Worm (Caenorhabditis elegans) whole organism, L1 larva: ENCODE results near the gene K08H10.10.

Source experiments
- ama-1 ChIP-seq: fragments of 150-350 bp; optimal IDR thresholded peaks from 2 replicates; lab custom pipeline; 2014
- efl-3 ChIP-seq: fragments of 200-800 bp; sonication (Bioruptor generic); optimal IDR thresholded peaks from 2 replicates; lab custom pipeline; 2018; ENCODE audit warnings: mild to moderate bottlenecking, missing genetic modification characterization, missing compliant biosample characterization
- egl-13 ChIP-seq: sonication (generic microtip); optimal IDR thresholded peaks from 2 replicates; lab custom pipeline; 2016; ENCODE audit warnings: missing genotype, missing genetic modification reagents, missing genetic modification characterization, missing compliant biosample characterization
- fos-1 ChIP-seq: fragments of 150-350 bp; optimal IDR thresholded peaks from 2 replicates; lab custom pipeline; 2014; ENCODE audit warnings: missing biosample characterization, missing genetic modification characterization
- isw-1 ChIP-seq: fragments of 200-800 bp; sonication (Bioruptor generic); IDR thresholded peaks from 2 replicates; pipeline ENCODE4 v1.3.6; 2022; ENCODE audit warnings: missing genetic modification characterization, missing compliant biosample characterization
- lin-13 ChIP-seq: fragments of 150-350 bp; optimal IDR thresholded peaks from 2 replicates; lab custom pipeline; 2014; ENCODE audit warnings: missing biosample characterization, missing genetic modification reagents, missing genetic modification characterization
- lsy-2 ChIP-seq, 2 experiments: fragments of 150-350 bp; optimal IDR thresholded peaks; 2 replicates each; lab custom pipeline; 2014; ENCODE audit warnings: missing biosample characterization in 2 of 2, missing genetic modification characterization in 2 of 2
- mdl-1 ChIP-seq, 2 experiments: fragments of 150-350 bp; optimal IDR thresholded peaks; 2 replicates each; lab custom pipeline; 2014 to 2017; ENCODE audit warnings: missing biosample characterization in 2 of 2, missing genetic modification characterization in 2 of 2, inconsistent platforms in 1 of 2
- pag-3 ChIP-seq: sonication (generic microtip); optimal IDR thresholded peaks from 2 replicates; lab custom pipeline; 2017; ENCODE audit warnings: missing genetic modification characterization, mild to moderate bottlenecking, missing compliant biosample characterization, antibody characterized with exemption, borderline replicate concordance; ENCODE audit not compliant: insufficient read depth
- unc-62 ChIP-seq: fragments of 150-350 bp; optimal IDR thresholded peaks from 2 replicates; lab custom pipeline; 2014; ENCODE audit warnings: missing biosample characterization, missing genetic modification reagents, missing genetic modification characterization
- unc-86 ChIP-seq: sonication (generic microtip); optimal IDR thresholded peaks from 2 replicates; lab custom pipeline; 2016; ENCODE audit warnings: missing genetic modification characterization, missing compliant biosample characterization

ce11 chrV:9962394-9962793 lies 38.5 kb upstream of the K08H10.10 start, which contains the start of gene madf-4:
- TF ChIP-seq isw-1 = no peak
- no peak for TF ChIP-seq lsy-2 (tag; optimal IDR thresholded peaks at IDR 0.05; lab: Kevin White, UChicago)
- TF ChIP-seq efl-3 (GFP tag; lab: Kevin White, UChicago) = no peak
- no peak for TF ChIP-seq mdl-1 (tag; optimal IDR thresholded peaks at IDR 0.05; lab: Kevin White, UChicago)
- TF ChIP-seq lin-13 (GFP tag; lab: Kevin White, UChicago) = no peak
- TF ChIP-seq pag-3 (tag; lab: Kevin White, UChicago) = no peak
- no peak for TF ChIP-seq fos-1
- no peak for TF ChIP-seq unc-86 (tag; lab: Kevin White, UChicago)
- no peak for TF ChIP-seq unc-62 (GFP tag; lab: Kevin White, UChicago)
- TF ChIP-seq ama-1 (lab: Kevin White, UChicago) = no peak
- TF ChIP-seq egl-13 (tag; lab: Kevin White, UChicago) = no peak
